Worm (Caenorhabditis elegans): ENCODE data around the gene F53C11.5.

F53C11.5 gene

ce11 chrV:13787948-13788681 lies 766 bp downstream of the F53C11.5 start (continued):
- TF ChIP-seq dmd-6 (GFP tag; IDR thresholded peaks at IDR 0.05): peak; percentile 29; the same call in 1 of the 2 replicates
- peak; percentile 51 for TF ChIP-seq aha-1 (tag)
- no peak for TF ChIP-seq lim-7 (GFP tag; IDR thresholded peaks at IDR 0.05)
- no peak for TF ChIP-seq nhr-6 (tag; optimal IDR thresholded peaks at IDR 0.05)
- TF ChIP-seq php-3 (GFP tag; IDR thresholded peaks at IDR 0.05): no peak
- TF ChIP-seq nhr-41 (GFP tag; IDR thresholded peaks at IDR 0.05): no peak
- no peak for TF ChIP-seq ZK337.2 (GFP tag; IDR thresholded peaks at IDR 0.05)
- TF ChIP-seq F10B5.3 (tag; optimal IDR thresholded peaks at IDR 0.05): no peak
- TF ChIP-seq lin-38 (GFP tag; IDR thresholded peaks at IDR 0.05): no peak
- no peak for TF ChIP-seq duxl-1 (tag; optimal IDR thresholded peaks at IDR 0.05; ENCODE audit: poor library complexity)
- TF ChIP-seq attf-4 (tag; optimal IDR thresholded peaks at IDR 0.05): no peak
- TF ChIP-seq sdz-12 (GFP tag; optimal IDR thresholded peaks at IDR 0.05): no peak
- no peak for TF ChIP-seq skn-1 (tag; optimal IDR thresholded peaks at IDR 0.05)
- no peak for TF ChIP-seq nhr-42 (GFP tag; IDR thresholded peaks at IDR 0.05)
- TF ChIP-seq daf-16 (GFP tag; optimal IDR thresholded peaks at IDR 0.05): no peak
- peak; percentile 85 for TF ChIP-seq daf-16 (tag; optimal IDR thresholded peaks at IDR 0.05)
- peak in 1 of 2 experiments; percentile 1 for TF ChIP-seq mdl-1 (tag; optimal IDR thresholded peaks at IDR 0.05)
- no peak for TF ChIP-seq fkh-10 (GFP tag; optimal IDR thresholded peaks at IDR 0.05)
- no peak for TF ChIP-seq ZK546.5 (tag; optimal IDR thresholded peaks at IDR 0.05)
- peak; percentile 1 for TF ChIP-seq mes-2 (tag; optimal IDR thresholded peaks at IDR 0.05; ENCODE audit: poor library complexity, severe bottlenecking)
- no peak for TF ChIP-seq Y48G9A.11 (GFP tag; IDR thresholded peaks at IDR 0.05)
- TF ChIP-seq pqm-1 (tag; optimal IDR thresholded peaks at IDR 0.05): peak; percentile 56
- TF ChIP-seq mep-1 (tag; optimal IDR thresholded peaks at IDR 0.05): peak; percentile 25
- TF ChIP-seq F44E2.7 (GFP tag; IDR thresholded peaks at IDR 0.05): no peak
- TF ChIP-seq fos-1 (tag; optimal IDR thresholded peaks at IDR 0.05): no peak
- no peak for TF ChIP-seq ceh-28 (tag; optimal IDR thresholded peaks at IDR 0.05)
- no peak for TF ChIP-seq T26A8.4 (GFP tag; IDR thresholded peaks at IDR 0.05)
- TF ChIP-seq lir-3 (tag; optimal IDR thresholded peaks at IDR 0.05): no peak
- TF ChIP-seq arid-1 (GFP tag; conservative IDR thresholded peaks at IDR 0.05): 0 out of 2 replicates have a peak, but pooled peaks have one; percentile 14

ce11 chrV:13789362-13789761 lies 2.0 kb downstream of the F53C11.5 start:
- no peak for TF ChIP-seq aly-2 (tag; optimal IDR thresholded peaks at IDR 0.05)
- peak; percentile 40 to 87 for TF ChIP-seq mdl-1 (tag; optimal IDR thresholded peaks at IDR 0.05)
- TF ChIP-seq ceh-28 (tag; optimal IDR thresholded peaks at IDR 0.05): peak; percentile 35
- TF ChIP-seq D1046.2 (GFP tag; IDR thresholded peaks at IDR 0.05): no peak
- TF ChIP-seq snpc-4 (tag; optimal IDR thresholded peaks at IDR 0.05): no peak
- no peak for TF ChIP-seq F49E8.2 (tag; optimal IDR thresholded peaks at IDR 0.05; ENCODE audit: borderline replicate concordance)
- peak; percentile 91 for TF ChIP-seq hlh-11 (tag; optimal IDR thresholded peaks at IDR 0.05)
- peak; percentile 40; the same call in 1 of the 2 replicates for TF ChIP-seq lin-1 (GFP tag; IDR thresholded peaks at IDR 0.05)
- TF ChIP-seq egl-27 (tag; optimal IDR thresholded peaks at IDR 0.05): no peak
- TF ChIP-seq ceh-20 (GFP tag; IDR thresholded peaks at IDR 0.05): peak; percentile 82
- peak; percentile 18 for TF ChIP-seq nhr-10 (tag; optimal IDR thresholded peaks at IDR 0.05)
- no peak for TF ChIP-seq ceh-62 (tag; optimal IDR thresholded peaks at IDR 0.05)
- no peak for TF ChIP-seq tag-97 (GFP tag; IDR thresholded peaks at IDR 0.05)
- TF ChIP-seq Y5F2A.4 (GFP tag; optimal IDR thresholded peaks at IDR 0.05): no peak
- peak; percentile 36 for TF ChIP-seq nhr-102 (tag; optimal IDR thresholded peaks at IDR 0.05)
- peak; percentile 77 for TF ChIP-seq rbr-2 (tag; optimal IDR thresholded peaks at IDR 0.05)
- no peak for TF ChIP-seq lir-3 (tag; optimal IDR thresholded peaks at IDR 0.05)
- TF ChIP-seq F37D6.2 (tag; optimal IDR thresholded peaks at IDR 0.05): peak; percentile 9
- no peak for TF ChIP-seq lim-7 (GFP tag; IDR thresholded peaks at IDR 0.05)
- no peak; the same call in 1 of the 2 replicates for TF ChIP-seq arid-1 (GFP tag; conservative IDR thresholded peaks at IDR 0.05)
- peak; percentile 52 for TF ChIP-seq T26A8.4 (GFP tag; IDR thresholded peaks at IDR 0.05)
- no peak for TF ChIP-seq daf-12 (tag; optimal IDR thresholded peaks at IDR 0.05)
- peak; percentile 91 for TF ChIP-seq aha-1 (tag)
- TF ChIP-seq nhr-77 (tag; optimal IDR thresholded peaks at IDR 0.05): peak; percentile 94
- no peak for TF ChIP-seq ztf-7 (tag; optimal IDR thresholded peaks at IDR 0.05)
- TF ChIP-seq zag-1 (tag; optimal IDR thresholded peaks at IDR 0.05): no peak
- TF ChIP-seq egl-43 (GFP tag; IDR thresholded peaks at IDR 0.05): peak; percentile 70
- peak; percentile 52; the same call in 1 of the 2 replicates for TF ChIP-seq saeg-2 (GFP tag; IDR thresholded peaks at IDR 0.05)
- no peak for TF ChIP-seq lin-29 (GFP tag; IDR thresholded peaks at IDR 0.05)
- no peak for TF ChIP-seq Y48G9A.11 (GFP tag; IDR thresholded peaks at IDR 0.05)
